Worm (Caenorhabditis elegans) whole organism, late embryonic: ENCODE measurements around the gene mrpl-18.

Experiments used
- C38D4.7 ChIP-seq: fragments of 200-800 bp; sonication (Bioruptor generic); optimal IDR thresholded peaks from 2 replicates; lab custom pipeline; 2018; ENCODE audit warnings: mild to moderate bottlenecking, missing genetic modification characterization, moderate library complexity, missing compliant biosample characterization
- F13H6.1 ChIP-seq: sonication (generic microtip); optimal IDR thresholded peaks from 2 replicates; lab custom pipeline; 2016; ENCODE audit warnings: missing genetic modification characterization, missing compliant biosample characterization
- K09A11.1 ChIP-seq: sonication (generic microtip); optimal IDR thresholded peaks from 2 replicates; lab custom pipeline; 2017; ENCODE audit warnings: antibody characterized with exemption, mild to moderate bottlenecking, missing genetic modification characterization, missing compliant biosample characterization; ENCODE audit not compliant: insufficient read depth
- Y22D7AL.16 ChIP-seq: sonication (generic microtip); optimal IDR thresholded peaks from 2 replicates; lab custom pipeline; 2016; ENCODE audit warnings: missing genetic modification characterization, missing compliant biosample characterization
- ahr-1 ChIP-seq: sonication (generic microtip); optimal IDR thresholded peaks from 2 replicates; lab custom pipeline; 2016; ENCODE audit warnings: missing genetic modification characterization, missing compliant biosample characterization
- ama-1 ChIP-seq: fragments of 150-350 bp; optimal IDR thresholded peaks from 2 replicates; lab custom pipeline; 2014
- ceh-18 ChIP-seq: sonication (generic microtip); optimal IDR thresholded peaks from 2 replicates; lab custom pipeline; 2016; ENCODE audit warnings: missing genetic modification characterization, missing compliant biosample characterization
- ceh-19 ChIP-seq: fragments of 200-800 bp; sonication (Bioruptor generic); optimal IDR thresholded peaks from 2 replicates; lab custom pipeline; 2018; ENCODE audit warnings: mild to moderate bottlenecking, missing genetic modification characterization, missing compliant biosample characterization
- ceh-2 ChIP-seq: sonication (generic microtip); optimal IDR thresholded peaks from 2 replicates; lab custom pipeline; 2016; ENCODE audit warnings: missing genotype, missing genetic modification characterization, missing compliant biosample characterization
- ceh-30 ChIP-seq: fragments of 150-350 bp; optimal IDR thresholded peaks from 2 replicates; lab custom pipeline; 2014; ENCODE audit warnings: missing biosample characterization, missing genetic modification characterization
- ceh-34 ChIP-seq: sonication (generic microtip); optimal IDR thresholded peaks from 2 replicates; lab custom pipeline; 2016; ENCODE audit warnings: mild to moderate bottlenecking, missing genetic modification characterization, missing compliant biosample characterization
- ceh-48 ChIP-seq: sonication (generic microtip); optimal IDR thresholded peaks from 2 replicates; lab custom pipeline; 2016; ENCODE audit warnings: missing genetic modification characterization, inconsistent platforms, missing compliant biosample characterization
- ceh-6 ChIP-seq: fragments of 200-800 bp; sonication (Bioruptor generic); optimal IDR thresholded peaks from 2 replicates; lab custom pipeline; 2018; ENCODE audit warnings: mild to moderate bottlenecking, missing genetic modification characterization, missing compliant biosample characterization
- ceh-9 ChIP-seq: sonication (generic microtip); optimal IDR thresholded peaks from 2 replicates; lab custom pipeline; 2016; ENCODE audit warnings: mild to moderate bottlenecking, missing genetic modification characterization, inconsistent platforms, missing compliant biosample characterization
- dve-1 ChIP-seq: sonication (generic microtip); optimal IDR thresholded peaks from 2 replicates; lab custom pipeline; 2017; ENCODE audit warnings: antibody characterized with exemption, mild to moderate bottlenecking, missing genetic modification characterization, missing compliant biosample characterization
- elt-4 ChIP-seq: sonication (generic microtip); optimal IDR thresholded peaks from 2 replicates; lab custom pipeline; 2016; ENCODE audit warnings: missing genetic modification characterization, missing compliant biosample characterization
- eyg-1 ChIP-seq: sonication (generic microtip); optimal IDR thresholded peaks from 2 replicates; lab custom pipeline; 2016; ENCODE audit warnings: missing genotype, missing genetic modification characterization, missing compliant biosample characterization
- fkh-10 ChIP-seq: fragments of 150-350 bp; optimal IDR thresholded peaks from 2 replicates; lab custom pipeline; 2014; ENCODE audit warnings: missing biosample characterization, missing genetic modification reagents, missing genetic modification characterization
- gmeb-2 ChIP-seq: sonication (generic microtip); optimal IDR thresholded peaks from 2 replicates; lab custom pipeline; 2016; ENCODE audit warnings: missing genetic modification characterization, inconsistent platforms, missing compliant biosample characterization
- hlh-30 ChIP-seq: sonication (generic microtip); optimal IDR thresholded peaks from 2 replicates; lab custom pipeline; 2017; ENCODE audit warnings: antibody characterized with exemption, missing genetic modification characterization, missing compliant biosample characterization; ENCODE audit not compliant: insufficient read depth
- hlh-6 ChIP-seq: sonication (generic microtip); optimal IDR thresholded peaks from 2 replicates; lab custom pipeline; 2016; ENCODE audit warnings: missing genotype, missing genetic modification characterization, missing compliant biosample characterization
- lin-11 ChIP-seq: fragments of 200-800 bp; sonication (Bioruptor generic); optimal IDR thresholded peaks from 2 replicates; lab custom pipeline; 2018; ENCODE audit warnings: mild to moderate bottlenecking, missing genetic modification characterization, missing compliant biosample characterization
- nfya-1 ChIP-seq: sonication (generic microtip); optimal IDR thresholded peaks from 2 replicates; lab custom pipeline; 2017; ENCODE audit warnings: missing genetic modification characterization, mild to moderate bottlenecking, missing compliant biosample characterization, antibody characterized with exemption, moderate library complexity
- nhr-232 ChIP-seq: sonication (generic microtip); optimal IDR thresholded peaks from 2 replicates; lab custom pipeline; 2016; ENCODE audit warnings: missing genetic modification characterization, missing compliant biosample characterization
- pag-3 ChIP-seq: sonication (generic microtip); optimal IDR thresholded peaks from 2 replicates; lab custom pipeline; 2016; ENCODE audit warnings: missing compliant biosample characterization, missing genetic modification characterization, borderline replicate concordance
- pax-1 ChIP-seq: fragments of 150-350 bp; optimal IDR thresholded peaks from 2 replicates; lab custom pipeline; 2014; ENCODE audit warnings: missing biosample characterization, missing genetic modification characterization
- pros-1 ChIP-seq: fragments of 150-350 bp; optimal IDR thresholded peaks from 2 replicates; lab custom pipeline; 2014; ENCODE audit warnings: missing biosample characterization, missing genetic modification reagents, missing genetic modification characterization
- rnt-1 ChIP-seq: sonication (generic microtip); optimal IDR thresholded peaks from 2 replicates; lab custom pipeline; 2016; ENCODE audit warnings: missing genetic modification characterization, missing compliant biosample characterization
- sdc-2 ChIP-seq: sonication (generic microtip); optimal IDR thresholded peaks from 2 replicates; lab custom pipeline; 2016; ENCODE audit warnings: missing genotype, missing genetic modification characterization, missing compliant biosample characterization
- sox-4 ChIP-seq: sonication (generic microtip); optimal IDR thresholded peaks from 2 replicates; lab custom pipeline; 2017; ENCODE audit warnings: mild to moderate bottlenecking, missing genetic modification characterization, inconsistent platforms, missing compliant biosample characterization
- ttx-3 ChIP-seq: sonication (generic microtip); optimal IDR thresholded peaks from 2 replicates; lab custom pipeline; 2016; ENCODE audit warnings: missing genetic modification reagents, missing genetic modification characterization, missing compliant biosample characterization
- unc-3 ChIP-seq, 2 experiments: fragments of 200-800 bp in 1 of 2; sonication (Bioruptor generic) in 1 of 2; sonication (generic microtip) in 1 of 2; conservative IDR thresholded peaks in 1 of 2; optimal IDR thresholded peaks in 1 of 2; 2 replicates each; pipeline versions ENCODE4 v1.3.6 to Lab custom; 2016 to 2022; ENCODE audit warnings: missing compliant biosample characterization in 2 of 2, missing genetic modification characterization in 2 of 2, missing genetic modification reagents in 1 of 2
- unc-42 ChIP-seq: sonication (generic microtip); optimal IDR thresholded peaks from 2 replicates; lab custom pipeline; 2016; ENCODE audit warnings: missing genotype, missing genetic modification characterization, missing compliant biosample characterization
- unc-55 ChIP-seq: sonication (generic microtip); optimal IDR thresholded peaks from 2 replicates; lab custom pipeline; 2017; ENCODE audit warnings: missing biosample characterization, missing genetic modification reagents, missing genetic modification characterization
- unc-86 ChIP-seq: sonication (generic microtip); optimal IDR thresholded peaks from 2 replicates; lab custom pipeline; 2016; ENCODE audit warnings: missing genetic modification characterization, missing compliant biosample characterization

mrpl-18 gene

DNA sequence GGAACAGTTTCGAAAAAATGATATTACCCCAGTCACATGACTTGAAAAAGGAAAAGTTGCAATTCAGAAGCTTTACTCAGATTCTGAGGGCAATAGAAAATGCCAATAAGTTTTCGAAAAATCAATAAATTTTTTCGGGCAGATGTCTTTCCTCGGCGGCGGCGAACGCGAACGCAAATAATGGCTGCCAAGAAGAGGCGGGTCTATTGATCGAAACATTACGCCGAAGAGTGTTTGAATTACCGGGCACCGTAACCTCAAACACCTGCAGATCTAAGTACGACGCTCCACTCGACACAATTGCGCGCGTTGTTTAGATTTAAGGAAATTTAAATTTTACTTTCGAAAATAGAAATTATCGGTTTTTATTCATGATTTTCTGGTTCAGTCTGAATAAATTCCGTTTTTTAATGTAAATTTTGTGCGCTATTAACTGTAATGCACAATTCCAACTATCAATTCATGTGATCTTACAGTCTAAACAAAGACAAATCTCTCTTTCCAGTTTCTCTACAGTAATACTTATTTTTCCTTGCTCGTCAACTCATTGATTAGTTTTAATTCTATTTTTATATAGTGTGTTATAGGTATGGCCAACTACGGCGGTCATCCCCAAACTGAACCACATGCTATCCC is 19.1 kb downstream of the mrpl-18 start, which contains the start of gene prp-8 (continued):
- TF ChIP-seq pag-3 (no peak), rnt-1 (tag; lab: Kevin White, UChicago) (peak; percentile 19), ceh-30 (tag; lab: Kevin White, UChicago) (no peak), pax-1 (tag; lab: Kevin White, UChicago) (no peak), sdc-2 (tag; lab: Kevin White, UChicago) (peak; percentile 13), unc-86 (no peak), hlh-30 (tag; lab: Kevin White, UChicago) (peak; percentile 77)

ce11 chrIII:8164771-8165170 is 20.0 kb downstream of the mrpl-18 start:
- TF ChIP-seq ceh-34 (no peak), sdc-2 (tag; lab: Kevin White, UChicago) (no peak), nhr-232 (no peak), dve-1 (tag; lab: Kevin White, UChicago) (no peak), eyg-1 (tag; lab: Kevin White, UChicago) (no peak), ttx-3 (tag; lab: Kevin White, UChicago) (no peak), ceh-18 (no peak), gmeb-2 (tag; lab: Kevin White, UChicago) (no peak), elt-4 (tag; lab: Kevin White, UChicago) (no peak), ahr-1 (tag; lab: Kevin White, UChicago) (no peak), unc-3 (GFP tag; conservative IDR thresholded peaks at IDR 0.05; lab: Robert Waterston, UW) (no peak), unc-3 (tag; optimal IDR thresholded peaks at IDR 0.05; lab: Kevin White, UChicago) (no peak), ceh-6 (GFP tag; lab: Kevin White, UChicago) (no peak), C38D4.7 (GFP tag; lab: Kevin White, UChicago) (no peak), ceh-19 (GFP tag; lab: Kevin White, UChicago) (no peak), ceh-2 (no peak), fkh-10 (GFP tag; lab: Kevin White, UChicago) (no peak), unc-55 (GFP tag; lab: Kevin White, UChicago) (no peak), hlh-6 (no peak)

DNA sequence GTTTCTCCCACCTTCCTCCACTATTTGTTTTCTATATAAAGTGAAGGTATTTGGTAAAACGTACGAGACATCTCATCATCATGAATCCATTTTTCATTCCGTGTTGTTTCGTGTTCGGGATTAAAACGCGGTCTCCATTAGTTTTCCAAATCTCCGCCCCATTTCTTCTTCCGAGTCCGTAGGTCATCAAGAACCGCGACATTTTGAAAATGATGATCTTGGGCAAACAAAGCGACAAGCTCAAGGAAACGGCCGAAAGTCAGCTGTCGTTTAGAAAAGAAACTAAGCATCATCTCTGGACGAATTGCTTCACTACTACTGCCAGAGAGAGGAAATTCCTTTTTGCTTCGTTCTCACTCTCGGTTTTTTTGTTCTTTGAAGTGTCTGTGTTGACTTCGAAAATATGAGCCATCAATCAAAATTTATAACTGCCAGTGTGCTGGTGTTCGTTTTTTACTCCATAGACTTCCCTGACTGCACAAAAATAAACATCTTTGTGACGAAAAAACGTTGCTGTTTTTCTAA is 27.9 kb downstream of the mrpl-18 start:
- TF ChIP-seq lin-11 (tag; lab: Kevin White, UChicago) = no peak
- no peak for TF ChIP-seq sox-4 (tag; lab: Kevin White, UChicago)
- no peak for TF ChIP-seq unc-42 (tag; lab: Kevin White, UChicago)
- no peak for TF ChIP-seq ceh-9
- TF ChIP-seq elt-4 (tag; lab: Kevin White, UChicago) = no peak
- TF ChIP-seq ama-1 (lab: Kevin White, UChicago) = no peak
- TF ChIP-seq eyg-1 (tag; lab: Kevin White, UChicago) = no peak
- no peak for TF ChIP-seq F13H6.1 (tag; lab: Kevin White, UChicago)
- no peak for TF ChIP-seq unc-55 (GFP tag; lab: Kevin White, UChicago)
- TF ChIP-seq K09A11.1 (tag; lab: Kevin White, UChicago) = no peak
- no peak for TF ChIP-seq pros-1 (tag; lab: Kevin White, UChicago)
- no peak for TF ChIP-seq ceh-6 (GFP tag; lab: Kevin White, UChicago)

DNA sequence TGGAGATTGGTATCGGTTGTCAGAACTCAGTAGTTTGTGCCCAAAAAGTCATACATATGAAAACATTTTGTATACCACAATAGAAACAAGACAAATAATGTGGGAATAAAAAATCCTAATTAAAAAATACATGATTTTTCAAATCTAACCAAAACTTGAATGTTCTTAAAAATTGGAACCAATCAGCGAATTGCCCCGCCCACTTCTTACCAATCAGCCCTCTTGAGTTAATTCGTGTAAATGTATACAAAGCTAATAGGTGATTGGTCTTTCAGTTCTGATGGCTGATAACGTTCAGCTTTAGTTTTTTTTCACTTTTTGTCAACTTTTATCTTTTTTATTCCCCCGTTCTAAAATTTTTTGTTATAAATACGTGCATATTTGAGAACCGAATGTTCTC is 30.4 kb downstream of the mrpl-18 start:
- TF ChIP-seq Y22D7AL.16 (no peak), nfya-1 (peak; percentile 96), ceh-48 (no peak)
